Fruit fly (Drosophila melanogaster) whole organism, embryonic: Measurements from ENCODE around the gene CG6867.
A peak's percentile ranks its signal among the peaks of the same experiment; 100 is the strongest.

Source experiments
- BEAF-32 ChIP-seq: fragments of 200-800 bp; sonication (Bioruptor generic); optimal IDR thresholded peaks from 3 replicates; lab custom pipeline; 2017; ENCODE audit warnings: missing biosample characterization, missing genetic modification characterization, mild to moderate bottlenecking, moderate library complexity, missing genetic modification reagents
- Bteb2 ChIP-seq: fragments of 200-800 bp; sonication (Bioruptor generic); optimal IDR thresholded peaks from 2 replicates; lab custom pipeline; 2016; ENCODE audit warnings: missing biosample characterization, missing genetic modification characterization
- CG10209 ChIP-seq: fragments of 200-800 bp; sonication (Bioruptor generic); optimal IDR thresholded peaks from 3 replicates; lab custom pipeline; 2017; ENCODE audit warnings: missing biosample characterization, mild to moderate bottlenecking, missing genetic modification characterization, missing genetic modification reagents
- CG10654 ChIP-seq: fragments of 200-800 bp; sonication (Bioruptor generic); optimal IDR thresholded peaks from 2 replicates; lab custom pipeline; 2016; ENCODE audit warnings: missing biosample characterization, missing genetic modification characterization
- CG12155 ChIP-seq: fragments of 200-800 bp; sonication (Bioruptor generic); optimal IDR thresholded peaks from 3 replicates; lab custom pipeline; 2016; ENCODE audit warnings: missing biosample characterization, missing genetic modification characterization
- CG12299 ChIP-seq: fragments of 200-800 bp; sonication (Bioruptor generic); optimal IDR thresholded peaks from 2 replicates; lab custom pipeline; 2018; ENCODE audit warnings: missing biosample characterization, mild to moderate bottlenecking, missing genetic modification characterization
- CG13287 ChIP-seq: fragments of 200-800 bp; sonication (Bioruptor generic); IDR thresholded peaks from 2 replicates; pipeline ENCODE4 v1.3.6; 2022; ENCODE audit warnings: missing biosample characterization, missing genetic modification characterization; ENCODE audit not compliant: partially characterized antibody
- CG15696 ChIP-seq: fragments of 200-800 bp; sonication (Bioruptor generic); optimal IDR thresholded peaks from 2 replicates; lab custom pipeline; 2019; ENCODE audit warnings: missing biosample characterization, mild to moderate bottlenecking, missing genetic modification characterization, moderate library complexity
- CG16813 ChIP-seq: fragments of 200-800 bp; sonication (Bioruptor generic); IDR thresholded peaks from 3 replicates; pipeline ENCODE4 v1.3.6; 2022; ENCODE audit warnings: missing biosample characterization, missing genetic modification characterization; ENCODE audit not compliant: partially characterized antibody
- CG17385 ChIP-seq: fragments of 200-800 bp; sonication (Bioruptor generic); optimal IDR thresholded peaks from 3 replicates; lab custom pipeline; 2018; ENCODE audit warnings: missing biosample characterization, mild to moderate bottlenecking, missing genetic modification characterization
- CG17912 ChIP-seq: fragments of 200-800 bp; sonication (Bioruptor generic); optimal IDR thresholded peaks from 2 replicates; lab custom pipeline; 2018; ENCODE audit warnings: missing biosample characterization, mild to moderate bottlenecking, missing genetic modification characterization
- CG1792 ChIP-seq: fragments of 200-800 bp; sonication (Bioruptor generic); optimal IDR thresholded peaks from 2 replicates; lab custom pipeline; 2016; ENCODE audit warnings: missing biosample characterization, missing genetic modification characterization
- CG2120 ChIP-seq: fragments of 200-800 bp; sonication (Bioruptor generic); optimal IDR thresholded peaks from 3 replicates; lab custom pipeline; 2016; ENCODE audit warnings: missing biosample characterization, missing genetic modification characterization
- CG32767 ChIP-seq: fragments of 200-800 bp; sonication (Bioruptor generic); IDR thresholded peaks from 2 replicates; pipeline ENCODE4 v1.3.6; 2022; ENCODE audit warnings: missing biosample characterization, missing genetic modification characterization
- CG4360 ChIP-seq: fragments of 200-800 bp; sonication (Bioruptor generic); IDR thresholded peaks from 2 replicates; pipeline ENCODE4 v1.3.6; 2022; ENCODE audit warnings: missing biosample characterization, missing genetic modification characterization
- CG4424 ChIP-seq: fragments of 200-800 bp; sonication (Bioruptor generic); optimal IDR thresholded peaks from 3 replicates; lab custom pipeline; 2016; ENCODE audit warnings: missing biosample characterization, missing genetic modification characterization
- CG5953 ChIP-seq: fragments of 200-800 bp; sonication (Bioruptor generic); IDR thresholded peaks from 2 replicates; pipeline ENCODE4 v1.3.6; 2022; ENCODE audit warnings: missing biosample characterization, missing genetic modification characterization
- CG6254 ChIP-seq: fragments of 200-800 bp; sonication (Bioruptor generic); optimal IDR thresholded peaks from 3 replicates; lab custom pipeline; 2017; ENCODE audit warnings: mild to moderate bottlenecking, missing biosample characterization, missing genetic modification reagents, missing genetic modification characterization
- CG8290 ChIP-seq, 3 experiments: fragments of 200-800 bp; sonication (Bioruptor generic); optimal IDR thresholded peaks; 2 replicates each; lab custom pipeline; 2016 to 2019; ENCODE audit warnings: missing biosample characterization in 3 of 3, missing genetic modification characterization in 3 of 3, mild to moderate bottlenecking in 2 of 3, moderate library complexity in 1 of 3
- CG8765 ChIP-seq: fragments of 200-800 bp; sonication (Bioruptor generic); IDR thresholded peaks from 2 replicates; pipeline ENCODE4 v1.3.6; 2022; ENCODE audit warnings: missing biosample characterization, missing genetic modification characterization
- CG9437 ChIP-seq: fragments of 200-800 bp; sonication (Bioruptor generic); optimal IDR thresholded peaks from 2 replicates; lab custom pipeline; 2018; ENCODE audit warnings: missing biosample characterization, mild to moderate bottlenecking, missing genetic modification characterization
- CG9932 ChIP-seq: fragments of 200-800 bp; sonication (Bioruptor generic); IDR thresholded peaks from 2 replicates; pipeline ENCODE4 v1.3.6; 2022; ENCODE audit warnings: missing biosample characterization, missing genetic modification characterization
- Dad ChIP-seq: fragments of 200-800 bp; sonication (Bioruptor generic); optimal IDR thresholded peaks from 3 replicates; lab custom pipeline; 2016; ENCODE audit warnings: missing biosample characterization, missing genetic modification characterization
- Dref ChIP-seq: fragments of 200-800 bp; sonication (Bioruptor generic); IDR thresholded peaks from 2 replicates; pipeline ENCODE4 v1.3.6; 2022; ENCODE audit warnings: missing biosample characterization, missing genetic modification characterization
- Drgx ChIP-seq: fragments of 200-800 bp; sonication (Bioruptor generic); IDR thresholded peaks from 2 replicates; pipeline ENCODE4 v1.3.6; 2022; ENCODE audit warnings: missing biosample characterization, missing genetic modification characterization
- Ets65A ChIP-seq: fragments of 200-800 bp; sonication (Bioruptor generic); peaks from one replicate; lab custom pipeline; 2016; ENCODE audit warnings: missing biosample characterization, missing genetic modification characterization
- HLH3B ChIP-seq: fragments of 200-800 bp; sonication (Bioruptor generic); IDR thresholded peaks from 2 replicates; pipeline ENCODE4 v1.3.6; 2022; ENCODE audit warnings: missing biosample characterization, missing genetic modification characterization
- MTF-1 ChIP-seq: fragments of 200-800 bp; sonication (Bioruptor generic); optimal IDR thresholded peaks from 2 replicates; lab custom pipeline; 2018; ENCODE audit warnings: missing biosample characterization, mild to moderate bottlenecking, missing genetic modification characterization, borderline replicate concordance
- Med ChIP-seq: fragments of 200-800 bp; sonication (Bioruptor generic); peaks from one replicate; lab custom pipeline; 2016; ENCODE audit warnings: missing biosample characterization, missing genetic modification characterization, mild to moderate bottlenecking, inconsistent platforms, moderate library complexity
- Poxn ChIP-seq: fragments of 200-800 bp; sonication (Bioruptor generic); IDR thresholded peaks from 2 replicates; pipeline ENCODE4 v1.3.6; 2022; ENCODE audit warnings: missing biosample characterization, missing genetic modification characterization
- Sry-δ ChIP-seq: fragments of 200-800 bp; sonication (Bioruptor generic); optimal IDR thresholded peaks from 2 replicates; lab custom pipeline; 2016; ENCODE audit warnings: missing biosample characterization, missing genetic modification characterization
- ac ChIP-seq: fragments of 200-800 bp; sonication (Bioruptor generic); optimal IDR thresholded peaks from 3 replicates; lab custom pipeline; 2017; ENCODE audit warnings: missing biosample characterization, mild to moderate bottlenecking, missing genetic modification characterization
- ap ChIP-seq: fragments of 200-800 bp; sonication (Bioruptor generic); IDR thresholded peaks from 2 replicates; pipeline ENCODE4 v1.3.6; 2022; ENCODE audit warnings: missing biosample characterization, missing genetic modification characterization
- bab2 ChIP-seq: fragments of 200-800 bp; sonication (Bioruptor generic); optimal IDR thresholded peaks from 2 replicates; lab custom pipeline; 2016; ENCODE audit warnings: missing biosample characterization, missing genetic modification characterization
- bcd ChIP-seq: fragments of 200-800 bp; sonication (Bioruptor generic); optimal IDR thresholded peaks from 2 replicates; lab custom pipeline; 2017; ENCODE audit warnings: missing biosample characterization, mild to moderate bottlenecking, missing genetic modification characterization
- chm ChIP-seq: fragments of 200-800 bp; sonication (Bioruptor generic); IDR thresholded peaks from 2 replicates; pipeline ENCODE4 v1.3.6; 2022; ENCODE audit warnings: missing biosample characterization, missing genetic modification characterization
- ems ChIP-seq: fragments of 200-800 bp; sonication (Bioruptor generic); optimal IDR thresholded peaks from 3 replicates; lab custom pipeline; 2016; ENCODE audit warnings: missing biosample characterization, missing genetic modification characterization
- her ChIP-seq: fragments of 200-800 bp; sonication (Bioruptor generic); optimal IDR thresholded peaks from 2 replicates; lab custom pipeline; 2016; ENCODE audit warnings: missing biosample characterization, missing genetic modification characterization
- jigr1 ChIP-seq: fragments of 200-800 bp; sonication (Bioruptor generic); IDR thresholded peaks from 3 replicates; pipeline ENCODE4 v1.3.6; 2022; ENCODE audit warnings: missing biosample characterization, missing genetic modification characterization
- nerfin-1 ChIP-seq: fragments of 200-800 bp; sonication (Bioruptor generic); optimal IDR thresholded peaks from 3 replicates; lab custom pipeline; 2019; ENCODE audit warnings: missing biosample characterization, mild to moderate bottlenecking, missing genetic modification characterization, moderate library complexity
- odd ChIP-seq: fragments of 200-800 bp; sonication (Bioruptor generic); optimal IDR thresholded peaks from 2 replicates; lab custom pipeline; 2017; ENCODE audit warnings: missing biosample characterization, mild to moderate bottlenecking, missing genetic modification characterization
- org-1 ChIP-seq: fragments of 200-800 bp; sonication (Bioruptor generic); optimal IDR thresholded peaks from 2 replicates; lab custom pipeline; 2017; ENCODE audit warnings: missing biosample characterization, missing genetic modification characterization
- otp ChIP-seq: fragments of 200-800 bp; sonication (Bioruptor generic); IDR thresholded peaks from 3 replicates; pipeline ENCODE4, ENCODE4 v1.3.6; 2022; ENCODE audit warnings: missing biosample characterization, missing genetic modification characterization
- ranshi ChIP-seq: fragments of 200-800 bp; sonication (Bioruptor generic); IDR thresholded peaks from 2 replicates; pipeline ENCODE4 v1.3.6; 2022; ENCODE audit warnings: missing biosample characterization, missing genetic modification characterization
- row ChIP-seq: fragments of 200-800 bp; sonication (Bioruptor generic); IDR thresholded peaks from 3 replicates; pipeline ENCODE4 v1.3.6; 2022; ENCODE audit warnings: missing biosample characterization, missing genetic modification characterization
- sens-2 ChIP-seq: fragments of 200-800 bp; sonication (Bioruptor generic); IDR thresholded peaks from 2 replicates; pipeline ENCODE4 v1.3.6; 2022; ENCODE audit warnings: missing biosample characterization, missing genetic modification characterization
- tll ChIP-seq, 2 experiments: fragments of 200-800 bp in 1 of 2; fragments of >200 bp in 1 of 2; sonication (Bioruptor generic) in 1 of 2; optimal IDR thresholded peaks; 2 replicates each; lab custom pipeline; 2017 to 2019; ENCODE audit warnings: missing biosample characterization in 2 of 2, missing genetic modification characterization in 2 of 2, mild to moderate bottlenecking in 1 of 2, moderate library complexity in 1 of 2
- twi ChIP-seq: fragments of 200-800 bp; optimal IDR thresholded peaks from 2 replicates; lab custom pipeline; 2019; ENCODE audit warnings: missing biosample characterization, mild to moderate bottlenecking, missing genetic modification characterization, moderate library complexity
- vnd ChIP-seq: fragments of 200-800 bp; sonication (Bioruptor generic); IDR thresholded peaks from 3 replicates; pipeline ENCODE4 v1.3.6; 2022; ENCODE audit warnings: missing biosample characterization, missing genetic modification characterization; ENCODE audit not compliant: partially characterized antibody
- wor ChIP-seq: fragments of 200-800 bp; sonication (Bioruptor generic); IDR thresholded peaks from 2 replicates; pipeline ENCODE4 v1.3.6; 2022; ENCODE audit warnings: missing biosample characterization, missing genetic modification characterization
- zen2 ChIP-seq: fragments of 200-800 bp; sonication (Bioruptor generic); IDR thresholded peaks from 3 replicates; pipeline ENCODE4 v1.3.6; 2022; ENCODE audit warnings: missing biosample characterization, missing genetic modification characterization; ENCODE audit not compliant: partially characterized antibody

CG6867 gene

dm6 chrX:18023615-18024163 lies at the start of gene CG6867:
CG6867 (plus strand) TSS chrX:18023870.
- no peak for TF ChIP-seq tll (GFP tag; optimal IDR thresholded peaks at IDR 0.05; lab: Kevin White, UChicago)
- TF ChIP-seq CG13287 (GFP tag; lab: Robert Waterston, UW), result peak; percentile 31; the same call in 1 of the 2 replicates
- TF ChIP-seq CG10209 (GFP tag; lab: Kevin White, UChicago), result no peak
- TF ChIP-seq sens-2 (GFP tag; lab: Robert Waterston, UW), result no peak
- TF ChIP-seq Bteb2, result no peak
- no peak for TF ChIP-seq otp (GFP tag; lab: Robert Waterston, UW)
- TF ChIP-seq CG16813 (GFP tag; lab: Robert Waterston, UW), result no peak
- TF ChIP-seq CG15696 (tag; lab: Kevin White, UChicago), result no peak
- peak; percentile 59 for TF ChIP-seq Med (GFP tag; lab: Kevin White, UChicago)
- no peak for TF ChIP-seq twi (tag; lab: Kevin White, UChicago)
- no peak for TF ChIP-seq CG9437 (GFP tag; lab: Kevin White, UChicago)
- 0 out of 2 replicates have a peak, but pooled peaks have one; percentile 30 for TF ChIP-seq chm (GFP tag; lab: Robert Waterston, UW)
- no peak for TF ChIP-seq ranshi (GFP tag; lab: Robert Waterston, UW)
- no peak for TF ChIP-seq CG32767 (GFP tag; lab: Robert Waterston, UW)
- no peak for TF ChIP-seq ac (GFP tag; lab: Kevin White, UChicago)
- TF ChIP-seq CG9932 (GFP tag; lab: Robert Waterston, UW), result no peak
- no peak for TF ChIP-seq CG4424 (GFP tag; lab: Kevin White, UChicago)
- TF ChIP-seq Dref (GFP tag; lab: Robert Waterston, UW), result no peak
- TF ChIP-seq CG4360 (GFP tag; lab: Robert Waterston, UW), result no peak
- no peak for TF ChIP-seq org-1 (GFP tag; lab: Kevin White, UChicago)
- TF ChIP-seq wor (GFP tag; lab: Robert Waterston, UW), result no peak
- TF ChIP-seq row (GFP tag; lab: Robert Waterston, UW), result no peak
- TF ChIP-seq bcd (GFP tag; lab: Kevin White, UChicago), result no peak
- TF ChIP-seq ems (GFP tag; lab: Kevin White, UChicago), result no peak
- TF ChIP-seq CG8290 (GFP tag; optimal IDR thresholded peaks at IDR 0.05; lab: Kevin White, UChicago), result no peak
- peak; percentile 16 to 25 for TF ChIP-seq CG8290 (tag; optimal IDR thresholded peaks at IDR 0.05; lab: Kevin White, UChicago)
- no peak for TF ChIP-seq her (GFP tag; lab: Kevin White, UChicago)
- TF ChIP-seq BEAF-32 (GFP tag; lab: Kevin White, UChicago), result no peak
- TF ChIP-seq Dad, result no peak
- TF ChIP-seq nerfin-1 (tag; lab: Kevin White, UChicago), result no peak
- TF ChIP-seq Drgx (GFP tag; lab: Robert Waterston, UW), result no peak
- TF ChIP-seq jigr1, result no peak
- TF ChIP-seq CG17912 (GFP tag; lab: Kevin White, UChicago), result no peak
- TF ChIP-seq odd (GFP tag; lab: Kevin White, UChicago), result no peak
- TF ChIP-seq CG12299 (tag; lab: Kevin White, UChicago), result no peak
- no peak for TF ChIP-seq CG10654 (GFP tag; lab: Kevin White, UChicago)
- TF ChIP-seq bab2 (GFP tag; lab: Kevin White, UChicago), result no peak
- peak; percentile 15 for TF ChIP-seq CG17385 (GFP tag; lab: Kevin White, UChicago)
- no peak for TF ChIP-seq CG12155 (GFP tag; lab: Kevin White, UChicago)
- no peak for TF ChIP-seq CG8765
- peak; percentile 16 for TF ChIP-seq Ets65A (GFP tag; lab: Kevin White, UChicago)
- TF ChIP-seq MTF-1 (GFP tag; lab: Kevin White, UChicago), result no peak
- TF ChIP-seq CG1792 (GFP tag; lab: Kevin White, UChicago), result no peak
- TF ChIP-seq vnd (GFP tag; lab: Robert Waterston, UW), result no peak
- no peak for TF ChIP-seq CG6254 (GFP tag; lab: Kevin White, UChicago)
- TF ChIP-seq Sry-δ (GFP tag; lab: Kevin White, UChicago), result no peak
- no peak for TF ChIP-seq zen2 (GFP tag; lab: Robert Waterston, UW)
- no peak for TF ChIP-seq HLH3B (GFP tag; lab: Robert Waterston, UW)
- TF ChIP-seq ap (GFP tag; lab: Robert Waterston, UW), result no peak
- no peak for TF ChIP-seq Poxn (GFP tag; lab: Robert Waterston, UW)
- TF ChIP-seq CG5953 (GFP tag; lab: Robert Waterston, UW), result 0 out of 2 replicates have a peak, but pooled peaks have one; percentile 6
- TF ChIP-seq CG2120, result no peak
